Fruit fly (Drosophila melanogaster) whole organism, pupa: Measurements from ENCODE around the gene Ubr1.

Experiments
- CG10348 ChIP-seq: fragments of 200-800 bp; sonication (Bioruptor generic); IDR thresholded peaks from 2 replicates; pipeline ENCODE4 v1.3.6; 2022; ENCODE audit warnings: missing biosample characterization, missing genetic modification characterization
- CG12605 ChIP-seq: fragments of 200-800 bp; sonication (Bioruptor generic); IDR thresholded peaks from 2 replicates; pipeline ENCODE4 v1.3.6; 2022; ENCODE audit warnings: missing biosample characterization, missing genetic modification characterization
- CG13204 ChIP-seq: fragments of 200-800 bp; sonication (Bioruptor generic); optimal IDR thresholded peaks from 2 replicates; lab custom pipeline; 2018; ENCODE audit warnings: missing biosample characterization, mild to moderate bottlenecking, missing genetic modification characterization, moderate library complexity
- CG14655 ChIP-seq: fragments of 200-800 bp; sonication (Bioruptor generic); optimal IDR thresholded peaks from 3 replicates; lab custom pipeline; 2017; ENCODE audit warnings: mild to moderate bottlenecking, missing biosample characterization, missing genetic modification reagents, missing genetic modification characterization
- CG15710 ChIP-seq: fragments of 200-800 bp; sonication (Bioruptor generic); optimal IDR thresholded peaks from 2 replicates; lab custom pipeline; 2018; ENCODE audit warnings: missing biosample characterization, mild to moderate bottlenecking, missing genetic modification characterization, moderate library complexity
- CG17806 ChIP-seq: fragments of 200-800 bp; sonication (Bioruptor generic); optimal IDR thresholded peaks from 2 replicates; lab custom pipeline; 2018; ENCODE audit warnings: missing biosample characterization, mild to moderate bottlenecking, missing genetic modification characterization, moderate library complexity
- CG32121 ChIP-seq: fragments of 200-800 bp; sonication (Bioruptor generic); IDR thresholded peaks from 2 replicates; pipeline ENCODE4 v1.3.6; 2022; ENCODE audit warnings: missing biosample characterization, missing genetic modification characterization
- CG34367 ChIP-seq: fragments of 200-800 bp; sonication (Bioruptor generic); optimal IDR thresholded peaks from 2 replicates; lab custom pipeline; 2018; ENCODE audit warnings: missing biosample characterization, mild to moderate bottlenecking, missing genetic modification characterization
- CG4496 ChIP-seq: fragments of 200-800 bp; sonication (Bioruptor generic); IDR thresholded peaks from 3 replicates; pipeline ENCODE4 v1.3.6; 2022; ENCODE audit warnings: missing biosample characterization, missing genetic modification characterization
- CG8159 ChIP-seq: fragments of 200-800 bp; sonication (Bioruptor generic); optimal IDR thresholded peaks from 3 replicates; lab custom pipeline; 2018; ENCODE audit warnings: missing biosample characterization, mild to moderate bottlenecking, missing genetic modification characterization, moderate library complexity
- CG8301 ChIP-seq: fragments of 200-800 bp; sonication (Bioruptor generic); optimal IDR thresholded peaks from 2 replicates; lab custom pipeline; 2018; ENCODE audit warnings: missing biosample characterization, mild to moderate bottlenecking, missing genetic modification characterization
- CG9948 ChIP-seq: fragments of 200-800 bp; sonication (Bioruptor generic); optimal IDR thresholded peaks from 2 replicates; lab custom pipeline; 2018; ENCODE audit warnings: missing biosample characterization, mild to moderate bottlenecking, missing genetic modification characterization, moderate library complexity
- D1 ChIP-seq: fragments of 200-800 bp; sonication (Bioruptor generic); optimal IDR thresholded peaks from 2 replicates; lab custom pipeline; 2018; ENCODE audit warnings: missing biosample characterization, mild to moderate bottlenecking, missing genetic modification characterization, moderate library complexity
- EcR ChIP-seq: fragments of 200-800 bp; sonication (Bioruptor generic); optimal IDR thresholded peaks from 3 replicates; lab custom pipeline; 2019; ENCODE audit warnings: missing biosample characterization, missing genetic modification characterization, mild to moderate bottlenecking, moderate library complexity, missing genetic modification reagents
- Ets98B ChIP-seq: fragments of 200-800 bp; sonication (Bioruptor generic); IDR thresholded peaks from 2 replicates; pipeline ENCODE4 v1.3.6; 2022; ENCODE audit warnings: missing biosample characterization, missing genetic modification characterization
- Pif1A ChIP-seq: fragments of 200-800 bp; sonication (Bioruptor generic); optimal IDR thresholded peaks from 3 replicates; lab custom pipeline; 2016; ENCODE audit warnings: missing biosample characterization, missing genetic modification characterization
- Pif1B ChIP-seq: fragments of 200-800 bp; sonication (Bioruptor generic); optimal IDR thresholded peaks from 3 replicates; lab custom pipeline; 2016; ENCODE audit warnings: missing biosample characterization, missing genetic modification characterization
- Snoo ChIP-seq: fragments of 200-800 bp; sonication (Bioruptor generic); optimal IDR thresholded peaks from 3 replicates; lab custom pipeline; 2017; ENCODE audit warnings: missing biosample characterization, mild to moderate bottlenecking, missing genetic modification characterization, inconsistent platforms
- fd96Ca ChIP-seq: fragments of 200-800 bp; sonication (Bioruptor generic); IDR thresholded peaks from 3 replicates; pipeline ENCODE4 v1.3.6; 2022; ENCODE audit warnings: missing biosample characterization, missing genetic modification characterization
- gl ChIP-seq: fragments of 200-800 bp; sonication (Bioruptor generic); optimal IDR thresholded peaks from 2 replicates; lab custom pipeline; 2018; ENCODE audit warnings: missing biosample characterization, mild to moderate bottlenecking, missing genetic modification characterization
- rn ChIP-seq: fragments of 200-800 bp; sonication (Bioruptor generic); IDR thresholded peaks from 2 replicates; pipeline ENCODE4 v1.3.6; 2022; ENCODE audit warnings: missing biosample characterization, missing genetic modification characterization

Ubr1 gene

DNA sequence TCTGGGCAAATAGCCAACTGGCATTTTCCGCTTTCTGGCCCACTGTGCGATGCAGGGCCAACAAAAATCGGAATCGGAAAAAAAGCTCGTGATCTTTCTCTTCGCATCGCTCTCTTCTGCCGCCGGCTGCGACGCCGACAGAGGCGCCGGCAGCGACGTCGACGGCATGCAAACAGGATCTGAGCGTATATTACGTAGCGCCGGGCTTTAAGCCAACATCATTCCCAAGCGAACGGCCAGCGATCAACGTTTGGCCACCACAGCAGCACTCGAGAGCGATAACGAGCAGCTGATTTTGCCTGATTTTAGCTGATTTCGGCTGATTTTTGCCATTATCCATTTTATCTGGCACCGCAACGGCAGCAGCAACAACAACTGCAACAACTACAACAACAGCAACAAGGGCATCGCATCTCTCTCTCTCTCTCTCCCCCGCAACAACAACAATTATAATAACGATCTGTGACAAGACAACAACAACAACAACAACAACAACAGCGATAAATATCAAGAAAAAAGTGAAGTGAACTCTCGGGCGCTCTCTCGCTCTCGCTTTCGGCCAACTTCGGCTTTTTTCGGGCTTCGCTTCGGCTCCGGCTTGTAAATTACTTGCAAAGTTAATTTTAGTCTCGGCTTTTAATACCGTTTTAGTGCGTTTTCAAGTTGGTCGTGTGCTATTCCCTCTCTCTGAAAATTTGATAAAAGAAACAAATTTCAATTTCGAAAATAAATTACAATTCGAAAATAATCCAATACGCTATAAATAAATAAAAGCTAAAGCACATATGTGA, 55.3 kb downstream of the Ubr1 start, which contains the start of gene CG4928:
Gene CG4928 (plus strand): TSS at position 216 of the 791 bp plus-strand sequence.
- TF ChIP-seq Snoo (tag; lab: Kevin White, UChicago): no peak
- peak; percentile 20; the same call in 1 of the 2 replicates for TF ChIP-seq Ets98B (GFP tag; lab: Robert Waterston, UW)
- TF ChIP-seq CG10348: no peak
- peak; percentile 40 for TF ChIP-seq CG13204
- peak; percentile 67 for TF ChIP-seq EcR (GFP tag; lab: Kevin White, UChicago)
- no peak for TF ChIP-seq CG32121 (GFP tag; lab: Robert Waterston, UW)
- TF ChIP-seq, all 21 proteins: peak for 3

DNA sequence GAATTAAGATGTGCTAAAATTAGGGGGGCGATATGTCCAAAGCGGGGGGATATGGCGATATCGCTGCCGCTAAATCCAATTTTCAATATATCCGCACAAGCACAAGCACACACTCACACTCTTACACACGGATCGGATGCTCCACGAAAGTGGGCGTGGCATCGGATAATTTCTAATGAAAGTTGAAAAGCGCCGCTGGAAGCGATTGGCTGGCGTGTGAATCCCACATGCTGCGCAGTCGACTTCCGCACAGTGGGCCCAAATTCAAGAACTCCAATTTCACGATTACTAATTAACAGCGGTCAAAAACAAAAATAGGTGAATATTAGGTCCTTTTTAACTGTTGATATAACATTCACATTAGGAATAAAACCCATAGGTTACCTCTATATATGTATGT, 56.5 kb downstream of the Ubr1 start:
- TF ChIP-seq D1 (tag; lab: Kevin White, UChicago): no peak
- no peak for TF ChIP-seq CG17806 (tag; lab: Kevin White, UChicago)
- TF ChIP-seq CG10348: no peak
- TF ChIP-seq CG15710: no peak

DNA sequence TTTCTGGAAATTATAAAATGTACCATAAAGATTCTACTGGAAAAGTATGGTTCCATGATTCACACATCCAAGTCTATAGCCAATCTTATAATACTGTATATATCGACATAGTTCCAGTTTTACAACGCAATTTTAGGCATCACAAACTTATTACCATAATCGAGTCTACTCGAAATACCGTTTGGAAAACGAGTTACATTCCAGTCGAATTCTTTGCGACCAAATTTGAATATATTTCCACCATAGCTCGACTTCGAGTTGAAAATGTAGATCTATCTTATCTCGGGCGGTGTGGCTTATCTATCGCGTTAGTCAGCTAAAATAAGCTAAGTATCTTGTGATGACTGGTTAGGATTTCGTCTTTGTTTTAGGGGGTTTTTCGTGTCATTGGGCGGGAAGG, 58.6 kb downstream of the Ubr1 start:
- TF ChIP-seq CG14655 (GFP tag; lab: Kevin White, UChicago) (no peak), CG17806 (tag; lab: Kevin White, UChicago) (no peak), CG15710 (no peak), gl (tag; lab: Kevin White, UChicago) (no peak), rn (GFP tag; lab: Robert Waterston, UW) (no peak), Pif1B (GFP tag; lab: Kevin White, UChicago) (no peak), CG34367 (tag; lab: Kevin White, UChicago) (no peak), CG8301 (tag; lab: Kevin White, UChicago) (no peak), CG13204 (no peak), CG8159 (no peak), CG32121 (GFP tag; lab: Robert Waterston, UW) (no peak), D1 (tag; lab: Kevin White, UChicago) (no peak), CG4496 (GFP tag; lab: Robert Waterston, UW) (no peak), Pif1A (no peak), CG10348 (no peak), CG9948 (no peak)

DNA sequence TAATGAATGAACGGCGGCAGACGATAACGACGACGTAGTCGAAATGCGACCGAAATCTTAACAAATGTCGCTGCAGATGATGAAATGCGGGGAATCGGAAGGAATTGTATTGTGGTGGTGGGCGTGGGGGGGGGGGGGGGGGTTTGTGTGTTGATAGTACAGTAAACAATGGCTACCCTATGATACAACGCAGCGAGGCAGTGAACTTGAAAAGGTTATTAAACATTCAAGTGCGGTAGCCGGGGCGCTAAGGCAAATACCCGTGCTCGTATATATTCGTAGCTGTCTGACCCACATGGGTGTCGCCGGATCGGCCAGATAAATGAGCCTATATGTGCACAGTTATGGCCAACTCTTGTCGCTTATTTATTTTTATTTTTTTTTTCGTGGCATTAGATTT, 59.2 kb downstream of the Ubr1 start:
- no peak for TF ChIP-seq Ets98B (GFP tag; lab: Robert Waterston, UW)
- no peak for TF ChIP-seq CG8159
- no peak for TF ChIP-seq CG34367 (tag; lab: Kevin White, UChicago)
- no peak for TF ChIP-seq CG12605
- TF ChIP-seq fd96Ca (GFP tag; lab: Robert Waterston, UW): no peak
- no peak for TF ChIP-seq Pif1B (GFP tag; lab: Kevin White, UChicago)
- no peak for TF ChIP-seq EcR (GFP tag; lab: Kevin White, UChicago)

DNA sequence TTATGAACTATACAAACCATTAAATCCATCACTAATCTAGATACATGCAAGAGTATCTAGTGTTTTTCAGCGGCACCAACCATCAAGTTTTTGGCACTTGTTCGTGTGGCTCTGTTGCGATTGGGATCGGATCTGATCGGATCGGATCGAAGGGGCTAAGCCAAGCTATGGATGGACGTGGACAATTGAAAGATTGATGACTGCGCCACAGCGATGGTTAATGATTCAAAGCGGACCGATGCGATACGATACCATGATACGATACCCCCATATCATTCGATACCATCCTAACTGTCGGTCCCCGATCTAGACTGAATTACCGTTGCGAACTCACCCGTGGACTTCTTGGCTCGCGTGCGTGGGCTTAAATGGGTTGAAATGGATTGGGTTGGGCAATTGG, 60.8 kb downstream of the Ubr1 start:
- TF ChIP-seq CG15710 (no peak), Ets98B (GFP tag; lab: Robert Waterston, UW) (no peak), CG32121 (GFP tag; lab: Robert Waterston, UW) (no peak), CG9948 (no peak), CG12605 (no peak), Pif1A (no peak), Pif1B (GFP tag; lab: Kevin White, UChicago) (no peak), rn (GFP tag; lab: Robert Waterston, UW) (no peak), CG8159 (no peak), CG34367 (tag; lab: Kevin White, UChicago) (no peak), CG4496 (GFP tag; lab: Robert Waterston, UW) (no peak), gl (tag; lab: Kevin White, UChicago) (no peak), Snoo (tag; lab: Kevin White, UChicago) (no peak), EcR (GFP tag; lab: Kevin White, UChicago) (no peak), CG14655 (GFP tag; lab: Kevin White, UChicago) (no peak), fd96Ca (GFP tag; lab: Robert Waterston, UW) (no peak), CG10348 (no peak), CG13204 (no peak)

DNA sequence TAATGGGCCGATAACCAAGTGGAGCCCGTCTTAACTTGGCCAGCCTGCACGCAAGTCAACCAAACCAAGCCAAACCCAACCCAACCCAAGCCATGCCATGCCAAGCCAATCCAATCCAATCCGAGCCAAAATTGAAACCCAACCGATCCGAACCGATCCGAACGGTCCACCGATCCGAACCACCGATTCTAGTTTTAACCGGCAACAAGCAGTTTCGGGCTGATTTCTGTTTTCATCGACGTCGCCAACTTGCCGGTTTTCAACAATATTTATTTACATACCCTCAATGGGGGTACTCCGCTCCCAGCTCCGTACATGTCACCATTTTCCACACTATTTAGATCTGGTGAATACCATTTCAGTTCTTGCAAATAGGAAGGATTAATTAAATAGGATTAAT, 61.5 kb downstream of the Ubr1 start:
- TF ChIP-seq Pif1B (GFP tag; lab: Kevin White, UChicago) (no peak), CG12605 (no peak), rn (GFP tag; lab: Robert Waterston, UW) (no peak), CG13204 (no peak), CG17806 (tag; lab: Kevin White, UChicago) (no peak), CG4496 (GFP tag; lab: Robert Waterston, UW) (0 out of 3 replicates have a peak, but pooled peaks have one; percentile 29), D1 (tag; lab: Kevin White, UChicago) (no peak), Ets98B (GFP tag; lab: Robert Waterston, UW) (0 out of 2 replicates have a peak, but pooled peaks have one; percentile 11)
